5 worm cellular contexts compared by ENCODE assay signal in the genomic region with DNA sequence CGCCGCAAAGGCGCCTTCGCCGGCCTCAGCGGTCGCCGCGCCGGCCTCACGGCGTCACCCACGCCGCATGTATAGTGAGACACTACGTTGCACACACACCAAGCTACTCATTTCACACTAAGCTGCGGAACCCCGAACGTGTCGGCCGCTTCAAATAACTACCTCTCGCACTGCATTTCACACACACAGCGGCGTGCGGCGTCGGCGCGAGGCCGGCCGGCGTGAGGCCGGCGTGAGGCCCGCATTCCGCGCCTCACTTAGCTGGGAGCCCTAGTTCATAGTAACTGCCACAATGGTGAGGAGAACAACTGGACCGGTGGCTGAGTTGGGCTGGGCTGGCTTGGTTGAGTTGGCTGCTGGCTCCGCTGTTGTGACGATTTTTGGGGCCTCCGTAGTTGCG.
TF ChIP-seq lines count a peak whose summit lies in the region.
"Not testable (repeated sequence)": the region's sequence is repeated elsewhere in the genome, so short reads cannot be mapped to it uniquely, and the experiment has no call there.

No protein-coding gene starts in this region.

TF ChIP-seq in whole organism, L1 larva, 84 proteins besides CTCF, POLR2A, EP300 and RAD21:
- TF ChIP-seq nhr-85 (tag; lab: Kevin White, UChicago), result peak; percentile 24

TF ChIP-seq in whole organism, L4 larva, 104 proteins besides CTCF, POLR2A, EP300 and RAD21:
- TF ChIP-seq egl-43 (GFP tag; IDR thresholded peaks at IDR 0.05; lab: Robert Waterston, UW) (0 out of 2 replicates have a peak, but pooled peaks have one; percentile 34), nhr-42 (GFP tag; IDR thresholded peaks at IDR 0.05; lab: Robert Waterston, UW) (peak; percentile 36; the same call in 1 of the 2 replicates), set-16 (GFP tag; IDR thresholded peaks at IDR 0.05; lab: Robert Waterston, UW) (peak; percentile 92)
TF ChIP-seq in whole organism, L4 larva: peak in this region for 3; not testable (repeated sequence) for 101.

TF ChIP-seq in whole organism, late embryonic, 69 proteins besides CTCF, POLR2A, EP300 and RAD21:
- peak; percentile 66 for TF ChIP-seq pag-3 (tag; optimal IDR thresholded peaks at IDR 0.05; lab: Kevin White, UChicago; ENCODE audit: borderline replicate concordance)

TF ChIP-seq in whole organism, midembryonic, 9 proteins besides CTCF, POLR2A, EP300 and RAD21:
- 0 out of 2 replicates have a peak, but pooled peaks have one; percentile 25 for TF ChIP-seq tab-1 (GFP tag; IDR thresholded peaks at IDR 0.05; lab: Robert Waterston, UW)

TF ChIP-seq in whole organism, young adult, 124 proteins besides CTCF, POLR2A, EP300 and RAD21:
- TF ChIP-seq nfyb-1 (GFP tag; IDR thresholded peaks at IDR 0.05; lab: Robert Waterston, UW) (0 out of 2 replicates have a peak, but pooled peaks have one; percentile 39), pbrm-1 (GFP tag; IDR thresholded peaks at IDR 0.05; lab: Robert Waterston, UW) (0 out of 2 replicates have a peak, but pooled peaks have one; percentile 20), dox-1 (GFP tag; IDR thresholded peaks at IDR 0.05; lab: Robert Waterston, UW) (peak; percentile 39; the same call in 1 of the 2 replicates), zfh-2 (GFP tag; conservative IDR thresholded peaks at IDR 0.05; lab: Robert Waterston, UW) (peak; percentile 90), lin-26 (GFP tag; IDR thresholded peaks at IDR 0.05; lab: Robert Waterston, UW) (0 out of 2 replicates have a peak, but pooled peaks have one; percentile 36), egrh-3 (GFP tag; IDR thresholded peaks at IDR 0.05; lab: Robert Waterston, UW) (peak; percentile 74; the same call in 1 of the 2 replicates), ceh-91 (GFP tag; IDR thresholded peaks at IDR 0.05; lab: Robert Waterston, UW) (0 out of 2 replicates have a peak, but pooled peaks have one; percentile 15), snpc-4 (tag; optimal IDR thresholded peaks at IDR 0.05; lab: Kevin White, UChicago) (peak in 1 of 4 experiments; percentile 59)
- not testable (repeated sequence) for TF ChIP-seq snpc-4 (GFP tag; optimal IDR thresholded peaks at IDR 0.05; lab: Kevin White, UChicago)
